Fruit fly (Drosophila melanogaster): ENCODE results near the gene Alg14.

- TF ChIP-seq Myc (optimal IDR thresholded peaks at IDR 0.05), result no peak
- TF ChIP-seq psq (optimal IDR thresholded peaks at IDR 0.05), result no peak
These were observed 18.6 kb downstream of the Alg14 start for dm6 chrX:15490519-15490918.
